Worm (Caenorhabditis elegans) whole organism, late embryonic: Measurements from ENCODE around the gene rpl-32.

Experiments
- F13H6.1 ChIP-seq: sonication (generic microtip); optimal IDR thresholded peaks from 2 replicates; lab custom pipeline; 2016; ENCODE audit warnings: missing genetic modification characterization, missing compliant biosample characterization
- ama-1 ChIP-seq: fragments of 150-350 bp; optimal IDR thresholded peaks from 2 replicates; lab custom pipeline; 2014
- che-1 ChIP-seq: sonication (generic microtip); optimal IDR thresholded peaks from 2 replicates; lab custom pipeline; 2016; ENCODE audit warnings: mild to moderate bottlenecking, missing genetic modification characterization, missing compliant biosample characterization
- mec-3 ChIP-seq: sonication (generic microtip); optimal IDR thresholded peaks from 2 replicates; lab custom pipeline; 2016; ENCODE audit warnings: borderline replicate concordance, missing genetic modification characterization, missing compliant biosample characterization
- nhr-11 ChIP-seq: fragments of 150-350 bp; optimal IDR thresholded peaks from 2 replicates; lab custom pipeline; 2014; ENCODE audit warnings: missing biosample characterization, missing genetic modification characterization
- pha-4 ChIP-seq: fragments of 150-350 bp; optimal IDR thresholded peaks from 2 replicates; lab custom pipeline; 2018; ENCODE audit warnings: missing biosample characterization, missing genetic modification reagents, missing genetic modification characterization
- ref-2 ChIP-seq: sonication (generic microtip); optimal IDR thresholded peaks from 2 replicates; lab custom pipeline; 2016; ENCODE audit warnings: missing genetic modification characterization, missing compliant biosample characterization
- sdc-2 ChIP-seq: sonication (generic microtip); optimal IDR thresholded peaks from 2 replicates; lab custom pipeline; 2016; ENCODE audit warnings: missing genotype, missing genetic modification characterization, missing compliant biosample characterization
- unc-86 ChIP-seq: sonication (generic microtip); optimal IDR thresholded peaks from 2 replicates; lab custom pipeline; 2016; ENCODE audit warnings: missing genetic modification characterization, missing compliant biosample characterization

DNA sequence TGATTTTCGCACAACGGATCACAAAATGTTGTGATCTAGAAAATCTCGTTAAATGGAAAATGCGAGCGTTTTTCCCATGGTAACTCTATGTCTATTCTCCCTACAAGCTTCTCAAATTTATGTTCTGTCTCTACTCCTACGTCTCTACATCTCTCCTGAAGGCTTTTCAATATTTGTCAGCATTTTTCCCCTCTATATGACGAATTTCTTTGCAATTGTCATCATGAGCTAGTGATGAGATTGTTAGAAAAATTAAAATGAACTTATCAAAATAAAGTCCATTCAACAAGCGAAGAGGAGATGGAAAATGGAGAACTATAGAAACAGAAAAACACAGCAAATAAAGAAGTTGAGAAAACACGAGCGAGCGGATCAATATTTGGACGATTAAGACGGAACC lies 18.1 kb downstream of the rpl-32 start:
- TF ChIP-seq che-1 (tag; lab: Kevin White, UChicago) (no peak), sdc-2 (tag; lab: Kevin White, UChicago) (no peak), F13H6.1 (tag; lab: Kevin White, UChicago) (no peak), unc-86 (tag; lab: Kevin White, UChicago) (no peak), ama-1 (lab: Kevin White, UChicago) (no peak), ref-2 (tag; lab: Kevin White, UChicago) (no peak), mec-3 (no peak), pha-4 (tag; lab: Kevin White, UChicago) (no peak), nhr-11 (tag; lab: Kevin White, UChicago) (no peak)
